Worm (Caenorhabditis elegans): ENCODE results near the gene F39C12.1.
A peak's percentile ranks its signal among the peaks of the same experiment; 100 is the strongest.

The F39C12.1 gene

DNA sequence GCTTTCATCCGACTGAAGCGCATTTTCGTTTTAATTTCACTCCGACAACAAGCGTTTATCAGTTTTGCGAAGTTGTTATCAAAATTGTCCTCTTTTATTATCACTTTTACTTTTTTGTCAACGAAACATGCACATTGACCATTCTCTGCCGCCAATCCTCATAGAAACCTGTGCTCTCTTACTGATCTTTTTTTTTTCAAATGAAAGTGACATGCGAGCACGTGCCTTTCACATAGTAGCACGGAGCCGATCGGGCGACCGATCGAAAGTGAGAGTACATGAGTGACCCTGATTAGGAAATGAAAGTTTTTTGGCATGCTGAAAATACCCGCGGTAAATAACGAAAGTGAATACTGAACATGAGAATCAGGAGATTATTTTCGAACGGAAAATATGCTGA is 58.9 kb downstream of the F39C12.1 start (continued):
- peak; percentile 22; the same call in 1 of the 2 replicates for TF ChIP-seq lir-1 (GFP tag; conservative IDR thresholded peaks at IDR 0.05)
- no peak for TF ChIP-seq F57C9.4 (tag; optimal IDR thresholded peaks at IDR 0.05)
- peak; percentile 65; the same call in 1 of the 2 replicates for TF ChIP-seq nfyb-1 (GFP tag; IDR thresholded peaks at IDR 0.05)
- peak; percentile 31 for TF ChIP-seq ets-4 (GFP tag; optimal IDR thresholded peaks at IDR 0.05)
- TF ChIP-seq B0019.2 (GFP tag; conservative IDR thresholded peaks at IDR 0.05) = no peak
- no peak for TF ChIP-seq hmg-20 (GFP tag; IDR thresholded peaks at IDR 0.05)
- no peak for TF ChIP-seq chd-7 (tag; optimal IDR thresholded peaks at IDR 0.05)
- TF ChIP-seq F37B4.10 (GFP tag; IDR thresholded peaks at IDR 0.05) = no peak
- no peak for TF ChIP-seq hsf-1 (GFP tag; IDR thresholded peaks at IDR 0.05)
- no peak for TF ChIP-seq somi-1 (GFP tag; optimal IDR thresholded peaks at IDR 0.05)
- TF ChIP-seq F22D6.2 (tag; optimal IDR thresholded peaks at IDR 0.05) = no peak
- TF ChIP-seq egl-18 (GFP tag; IDR thresholded peaks at IDR 0.05) = no peak
- peak; percentile 68 for TF ChIP-seq B0336.3 (GFP tag; IDR thresholded peaks at IDR 0.05)
- TF ChIP-seq dpl-1 (GFP tag; optimal IDR thresholded peaks at IDR 0.05) = no peak
- no peak for TF ChIP-seq D2030.7 (GFP tag; IDR thresholded peaks at IDR 0.05)
- TF ChIP-seq fkh-3 (tag; optimal IDR thresholded peaks at IDR 0.05) = no peak
- no peak for TF ChIP-seq aptf-3 (GFP tag; IDR thresholded peaks at IDR 0.05)
- TF ChIP-seq B0261.1 (tag; optimal IDR thresholded peaks at IDR 0.05) = no peak
- TF ChIP-seq ztf-18 (tag; optimal IDR thresholded peaks at IDR 0.05) = no peak
- no peak for TF ChIP-seq repo-1 (tag; optimal IDR thresholded peaks at IDR 0.05)
- TF ChIP-seq mxl-1 (tag; optimal IDR thresholded peaks at IDR 0.05) = no peak
- TF ChIP-seq lin-40 (tag; optimal IDR thresholded peaks at IDR 0.05) = peak; percentile 5
- TF ChIP-seq snpc-1.1 (tag; optimal IDR thresholded peaks at IDR 0.05; ENCODE audit: insufficient read depth) = no peak
- TF ChIP-seq madf-3 (GFP tag; IDR thresholded peaks at IDR 0.05) = no peak
- TF ChIP-seq attf-5 (GFP tag; optimal IDR thresholded peaks at IDR 0.05) = no peak
- no peak for TF ChIP-seq hlh-12 (tag; optimal IDR thresholded peaks at IDR 0.05)
- no peak for TF ChIP-seq lin-35 (GFP tag; optimal IDR thresholded peaks at IDR 0.05)
- no peak for TF ChIP-seq nhr-120 (GFP tag; IDR thresholded peaks at IDR 0.05)
- peak; percentile 51 for TF ChIP-seq nhr-90 (tag; optimal IDR thresholded peaks at IDR 0.05)

DNA sequence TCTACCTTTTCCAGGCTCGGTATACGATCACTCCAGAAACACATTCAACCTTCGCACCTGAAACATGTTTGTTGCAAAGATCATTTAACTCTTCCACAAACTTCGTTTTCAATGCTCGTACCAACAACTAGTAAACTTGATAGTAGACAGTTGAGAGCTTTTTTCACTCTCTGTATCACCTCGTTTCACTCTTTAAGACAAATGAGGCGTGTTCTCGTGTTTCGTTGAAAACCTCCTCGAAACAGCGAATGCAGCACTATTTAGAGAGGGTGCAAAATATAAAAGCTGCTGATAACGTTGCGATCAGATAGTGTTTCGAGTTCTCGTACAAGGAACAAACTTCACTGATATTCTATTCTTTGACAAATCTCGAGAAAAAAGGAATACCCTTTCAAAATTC is 60.0 kb downstream of the F39C12.1 start, which contains the start of gene F43C9.1:
Gene F43C9.1, plus strand, starts transcription at position 301 of the 400 bp plus-strand sequence.
- TF ChIP-seq nhr-80 (tag; optimal IDR thresholded peaks at IDR 0.05) = peak; percentile 24
- no peak for TF ChIP-seq snpc-3.4 (tag; optimal IDR thresholded peaks at IDR 0.05)

- TF ChIP-seq somi-1 (GFP tag; optimal IDR thresholded peaks at IDR 0.05) (no peak), pbrm-1 (GFP tag; IDR thresholded peaks at IDR 0.05) (no peak), ZK185.1 (tag; optimal IDR thresholded peaks at IDR 0.05; ENCODE audit: poor library complexity, severe bottlenecking) (no peak), cebp-1 (GFP tag; IDR thresholded peaks at IDR 0.05) (no peak), cebp-1 (tag; optimal IDR thresholded peaks at IDR 0.05) (no peak), ceh-100 (GFP tag; IDR thresholded peaks at IDR 0.05) (no peak), F33H1.4 (GFP tag; IDR thresholded peaks at IDR 0.05) (no peak), madf-3 (GFP tag; IDR thresholded peaks at IDR 0.05) (no peak), mxl-1 (tag; optimal IDR thresholded peaks at IDR 0.05) (no peak), F57A8.1 (GFP tag; optimal IDR thresholded peaks at IDR 0.05) (no peak), nfyb-1 (GFP tag; IDR thresholded peaks at IDR 0.05) (no peak), hlh-12 (tag; optimal IDR thresholded peaks at IDR 0.05) (no peak), lsl-1 (GFP tag; optimal IDR thresholded peaks at IDR 0.05) (no peak), egrh-3 (GFP tag; IDR thresholded peaks at IDR 0.05) (no peak), hrde-1 (tag; optimal IDR thresholded peaks at IDR 0.05; ENCODE audit: borderline replicate concordance) (no peak), Y79H2A.3 (GFP tag; conservative IDR thresholded peaks at IDR 0.05) (no peak)
These were observed 62.4 kb downstream of the F39C12.1 start for ce11 chrX:4790614-4791013.
